Fruit fly (Drosophila melanogaster): ENCODE data around the gene CG13893.
A peak's percentile ranks its signal among the peaks of the same experiment; 100 is the strongest.

The CG13893 gene

DNA sequence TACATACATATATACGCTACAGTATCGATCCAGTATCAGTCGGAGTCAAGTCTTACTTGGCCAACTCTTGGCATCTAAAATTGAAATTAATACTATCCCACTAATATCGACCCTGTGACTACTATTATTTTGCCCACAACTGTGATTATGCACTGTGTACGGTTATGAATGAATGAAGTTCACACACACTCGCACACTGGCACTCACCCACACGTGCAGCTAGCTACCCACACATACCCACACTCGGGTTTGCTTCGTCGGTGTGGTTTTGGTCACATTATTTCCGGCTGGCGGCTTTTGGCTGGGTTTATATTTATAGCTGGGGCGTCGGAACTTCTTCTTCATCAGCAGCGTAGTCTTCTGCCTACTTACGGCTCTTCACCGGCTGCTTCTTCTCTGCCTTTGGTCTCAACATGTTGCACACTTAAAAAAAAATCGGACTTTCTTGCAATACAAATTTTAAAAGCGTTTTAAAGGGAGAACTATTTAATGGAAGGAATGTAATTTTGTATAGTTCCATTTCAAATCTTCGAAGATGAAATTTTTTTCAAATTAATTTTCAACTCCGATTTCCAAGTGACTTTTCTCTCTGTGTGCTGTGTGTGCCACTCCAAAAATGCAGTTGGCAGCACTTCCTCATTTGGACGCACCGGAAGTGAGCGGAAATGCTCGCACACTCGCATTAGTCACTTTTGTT lies 30.7 kb upstream of the CG13893 start:
- TF ChIP-seq CG4318 (GFP tag; optimal IDR thresholded peaks at IDR 0.05) (peak; percentile 81), vri (GFP tag; optimal IDR thresholded peaks at IDR 0.05) (peak; percentile 48), CG15336 (GFP tag; IDR thresholded peaks at IDR 0.05) (peak; percentile 94), Sox102F (GFP tag; optimal IDR thresholded peaks at IDR 0.05) (peak; percentile 77), Met (GFP tag; optimal IDR thresholded peaks at IDR 0.05) (peak; percentile 80), CG6163 (GFP tag; IDR thresholded peaks at IDR 0.05) (peak; percentile 95), CG32006 (GFP tag; optimal IDR thresholded peaks at IDR 0.05) (peak; percentile 94), OdsH (GFP tag; optimal IDR thresholded peaks at IDR 0.05) (peak; percentile 88), eg (GFP tag; IDR thresholded peaks at IDR 0.05) (peak; percentile 91), fkh (GFP tag; optimal IDR thresholded peaks at IDR 0.05) (peak; percentile 27), CG8319 (GFP tag; optimal IDR thresholded peaks at IDR 0.05) (peak; percentile 57), fd85E (GFP tag; optimal IDR thresholded peaks at IDR 0.05) (peak; percentile 47), Lpt (GFP tag; optimal IDR thresholded peaks at IDR 0.05) (peak; percentile 88), CG6854 (GFP tag; optimal IDR thresholded peaks at IDR 0.05) (no peak), esn (GFP tag; optimal IDR thresholded peaks at IDR 0.05) (peak; percentile 84), Ets96B (tag; optimal IDR thresholded peaks at IDR 0.05) (peak; percentile 74), CG10631 (GFP tag; optimal IDR thresholded peaks at IDR 0.05) (peak; percentile 84), pdm3 (GFP tag; optimal IDR thresholded peaks at IDR 0.05) (peak; percentile 84), Gug (GFP tag; IDR thresholded peaks at IDR 0.05) (peak; percentile 85), Hr39 (GFP tag; optimal IDR thresholded peaks at IDR 0.05) (peak; percentile 81), cyc (GFP tag; optimal IDR thresholded peaks at IDR 0.05) (peak; percentile 81), svp (GFP tag) (peak; percentile 89), CG3919 (GFP tag; optimal IDR thresholded peaks at IDR 0.05) (peak; percentile 86), fd59A (GFP tag; optimal IDR thresholded peaks at IDR 0.05) (peak; percentile 64), CG10669 (GFP tag; optimal IDR thresholded peaks at IDR 0.05) (peak; percentile 80), CG34406 (GFP tag; optimal IDR thresholded peaks at IDR 0.05) (peak; percentile 73), CG6276 (GFP tag; optimal IDR thresholded peaks at IDR 0.05) (peak; percentile 89), CG11902 (GFP tag; optimal IDR thresholded peaks at IDR 0.05) (peak; percentile 70), CG6808 (GFP tag; optimal IDR thresholded peaks at IDR 0.05) (peak; percentile 64), lz (GFP tag; optimal IDR thresholded peaks at IDR 0.05) (peak; percentile 77), dac (GFP tag; optimal IDR thresholded peaks at IDR 0.05) (peak; percentile 70), salr (GFP tag; optimal IDR thresholded peaks at IDR 0.05) (peak; percentile 66 to 88), spab (GFP tag; optimal IDR thresholded peaks at IDR 0.05) (peak; percentile 70), CG1621 (tag; optimal IDR thresholded peaks at IDR 0.05) (peak; percentile 54), CG8119 (GFP tag; IDR thresholded peaks at IDR 0.05) (peak; percentile 93), acj6 (GFP tag; optimal IDR thresholded peaks at IDR 0.05) (peak; percentile 82), Sox14 (GFP tag; optimal IDR thresholded peaks at IDR 0.05) (peak; percentile 83), CG31627 (GFP tag; optimal IDR thresholded peaks at IDR 0.05) (peak; percentile 80), Eip75B (GFP tag; optimal IDR thresholded peaks at IDR 0.05) (peak; percentile 86), CG11294 (GFP tag; IDR thresholded peaks at IDR 0.05) (peak; percentile 58; the same call in 1 of the 2 replicates), Eip78C (GFP tag) (peak; percentile 93), CG7368 (GFP tag; optimal IDR thresholded peaks at IDR 0.05) (peak; percentile 83), CG8632 (GFP tag; optimal IDR thresholded peaks at IDR 0.05) (peak; percentile 71), ss (GFP tag; optimal IDR thresholded peaks at IDR 0.05) (peak; percentile 49 to 64), Blimp-1 (GFP tag; optimal IDR thresholded peaks at IDR 0.05) (peak; percentile 26), dsx (GFP tag; optimal IDR thresholded peaks at IDR 0.05; ENCODE audit: poor library complexity, severe bottlenecking) (peak; percentile 72), Ets21C (GFP tag; optimal IDR thresholded peaks at IDR 0.05) (peak; percentile 69), Eip93F (GFP tag; optimal IDR thresholded peaks at IDR 0.05) (no peak), achi (GFP tag; optimal IDR thresholded peaks at IDR 0.05) (peak; percentile 86), CG3032 (tag; optimal IDR thresholded peaks at IDR 0.05) (peak; percentile 71), Hr38 (GFP tag; optimal IDR thresholded peaks at IDR 0.05) (no peak)

All from whole organism, prepupa.